Worm (Caenorhabditis elegans) whole organism, L4 larva: ENCODE results near the gene gldi-9.

Experiments
- ces-1 ChIP-seq: fragments of 150-350 bp; sonication (generic microtip); optimal IDR thresholded peaks from 4 replicates; lab custom pipeline; 2014; ENCODE audit warnings: missing biosample characterization, missing genetic modification reagents, missing genetic modification characterization
- lin-13 ChIP-seq: fragments of 150-350 bp; optimal IDR thresholded peaks from 2 replicates; lab custom pipeline; 2014; ENCODE audit warnings: missing biosample characterization, missing genetic modification reagents, missing genetic modification characterization

- TF ChIP-seq ces-1 (GFP tag; lab: Kevin White, UChicago) (no peak), lin-13 (GFP tag; lab: Kevin White, UChicago) (no peak)
Measured at ce11 chrIII:2800743-2801142, 44.6 kb upstream of the gldi-9 start.
